Worm (Caenorhabditis elegans) whole organism, late embryonic: Measurements from ENCODE around the gene F01D5.1.
A peak's percentile ranks its signal among the peaks of the same experiment; 100 is the strongest.

Experiments
- F13H6.1 ChIP-seq: sonication (generic microtip); optimal IDR thresholded peaks from 2 replicates; lab custom pipeline; 2016; ENCODE audit warnings: missing genetic modification characterization, missing compliant biosample characterization
- K02D7.2 ChIP-seq: sonication (generic microtip); optimal IDR thresholded peaks from 2 replicates; lab custom pipeline; 2017; ENCODE audit warnings: mild to moderate bottlenecking, missing genetic modification characterization, missing compliant biosample characterization
- K09A11.1 ChIP-seq: sonication (generic microtip); optimal IDR thresholded peaks from 2 replicates; lab custom pipeline; 2017; ENCODE audit warnings: antibody characterized with exemption, mild to moderate bottlenecking, missing genetic modification characterization, missing compliant biosample characterization; ENCODE audit not compliant: insufficient read depth
- T23F11.4 ChIP-seq: fragments of 200-800 bp; sonication (Bioruptor generic); optimal IDR thresholded peaks from 2 replicates; lab custom pipeline; 2018; ENCODE audit warnings: mild to moderate bottlenecking, missing genetic modification characterization, missing compliant biosample characterization
- Y22D7AL.16 ChIP-seq: sonication (generic microtip); optimal IDR thresholded peaks from 2 replicates; lab custom pipeline; 2016; ENCODE audit warnings: missing genetic modification characterization, missing compliant biosample characterization
- ahr-1 ChIP-seq: sonication (generic microtip); optimal IDR thresholded peaks from 2 replicates; lab custom pipeline; 2016; ENCODE audit warnings: missing genetic modification characterization, missing compliant biosample characterization
- ceh-18 ChIP-seq: sonication (generic microtip); optimal IDR thresholded peaks from 2 replicates; lab custom pipeline; 2016; ENCODE audit warnings: missing genetic modification characterization, missing compliant biosample characterization
- ceh-2 ChIP-seq: sonication (generic microtip); optimal IDR thresholded peaks from 2 replicates; lab custom pipeline; 2016; ENCODE audit warnings: missing genotype, missing genetic modification characterization, missing compliant biosample characterization
- ceh-22 ChIP-seq: sonication (generic microtip); optimal IDR thresholded peaks from 2 replicates; lab custom pipeline; 2017; ENCODE audit warnings: missing biosample characterization, missing genetic modification characterization
- ceh-24 ChIP-seq: sonication (generic microtip); optimal IDR thresholded peaks from 2 replicates; lab custom pipeline; 2016; ENCODE audit warnings: mild to moderate bottlenecking, missing genetic modification characterization, missing compliant biosample characterization
- ceh-30 ChIP-seq: fragments of 150-350 bp; optimal IDR thresholded peaks from 2 replicates; lab custom pipeline; 2014; ENCODE audit warnings: missing biosample characterization, missing genetic modification characterization
- ceh-31 ChIP-seq: sonication (generic microtip); optimal IDR thresholded peaks from 2 replicates; lab custom pipeline; 2016; ENCODE audit warnings: missing genetic modification characterization, missing compliant biosample characterization
- ceh-34 ChIP-seq: sonication (generic microtip); optimal IDR thresholded peaks from 2 replicates; lab custom pipeline; 2016; ENCODE audit warnings: mild to moderate bottlenecking, missing genetic modification characterization, missing compliant biosample characterization
- ceh-6 ChIP-seq: fragments of 200-800 bp; sonication (Bioruptor generic); optimal IDR thresholded peaks from 2 replicates; lab custom pipeline; 2018; ENCODE audit warnings: mild to moderate bottlenecking, missing genetic modification characterization, missing compliant biosample characterization
- ceh-9 ChIP-seq: sonication (generic microtip); optimal IDR thresholded peaks from 2 replicates; lab custom pipeline; 2016; ENCODE audit warnings: mild to moderate bottlenecking, missing genetic modification characterization, inconsistent platforms, missing compliant biosample characterization
- dmd-4 ChIP-seq: sonication (generic microtip); optimal IDR thresholded peaks from 2 replicates; lab custom pipeline; 2016; ENCODE audit warnings: borderline replicate concordance, missing genetic modification characterization, missing compliant biosample characterization
- elt-2 ChIP-seq: sonication (generic microtip); optimal IDR thresholded peaks from 2 replicates; lab custom pipeline; 2016; ENCODE audit warnings: missing genetic modification reagents, missing genetic modification characterization, missing compliant biosample characterization
- elt-4 ChIP-seq: sonication (generic microtip); optimal IDR thresholded peaks from 2 replicates; lab custom pipeline; 2016; ENCODE audit warnings: missing genetic modification characterization, missing compliant biosample characterization
- eyg-1 ChIP-seq: sonication (generic microtip); optimal IDR thresholded peaks from 2 replicates; lab custom pipeline; 2016; ENCODE audit warnings: missing genotype, missing genetic modification characterization, missing compliant biosample characterization
- fax-1 ChIP-seq: sonication (generic microtip); optimal IDR thresholded peaks from 2 replicates; lab custom pipeline; 2016; ENCODE audit warnings: missing genotype, missing genetic modification characterization, missing compliant biosample characterization
- fkh-10 ChIP-seq: fragments of 150-350 bp; optimal IDR thresholded peaks from 2 replicates; lab custom pipeline; 2014; ENCODE audit warnings: missing biosample characterization, missing genetic modification reagents, missing genetic modification characterization
- fkh-6 ChIP-seq: sonication (generic microtip); optimal IDR thresholded peaks from 2 replicates; lab custom pipeline; 2016; ENCODE audit warnings: missing genetic modification characterization, missing compliant biosample characterization
- gmeb-2 ChIP-seq: sonication (generic microtip); optimal IDR thresholded peaks from 2 replicates; lab custom pipeline; 2016; ENCODE audit warnings: missing genetic modification characterization, inconsistent platforms, missing compliant biosample characterization
- hlh-13 ChIP-seq: fragments of 200-800 bp; sonication (Bioruptor generic); optimal IDR thresholded peaks from 2 replicates; lab custom pipeline; 2018; ENCODE audit warnings: mild to moderate bottlenecking, missing genetic modification characterization, missing compliant biosample characterization
- hlh-15 ChIP-seq: sonication (generic microtip); optimal IDR thresholded peaks from 2 replicates; lab custom pipeline; 2016; ENCODE audit warnings: missing genetic modification characterization, missing compliant biosample characterization
- hlh-6 ChIP-seq: sonication (generic microtip); optimal IDR thresholded peaks from 2 replicates; lab custom pipeline; 2016; ENCODE audit warnings: missing genotype, missing genetic modification characterization, missing compliant biosample characterization
- lim-6 ChIP-seq: sonication (generic microtip); optimal IDR thresholded peaks from 2 replicates; lab custom pipeline; 2016; ENCODE audit warnings: missing genetic modification characterization, missing compliant biosample characterization
- lin-11 ChIP-seq: fragments of 200-800 bp; sonication (Bioruptor generic); optimal IDR thresholded peaks from 2 replicates; lab custom pipeline; 2018; ENCODE audit warnings: mild to moderate bottlenecking, missing genetic modification characterization, missing compliant biosample characterization
- madf-2 ChIP-seq: sonication (generic microtip); optimal IDR thresholded peaks from 2 replicates; lab custom pipeline; 2017; ENCODE audit warnings: missing genetic modification characterization, missing compliant biosample characterization
- mec-3 ChIP-seq: sonication (generic microtip); optimal IDR thresholded peaks from 2 replicates; lab custom pipeline; 2016; ENCODE audit warnings: borderline replicate concordance, missing genetic modification characterization, missing compliant biosample characterization
- nfya-1 ChIP-seq: sonication (generic microtip); optimal IDR thresholded peaks from 2 replicates; lab custom pipeline; 2017; ENCODE audit warnings: missing genetic modification characterization, mild to moderate bottlenecking, missing compliant biosample characterization, antibody characterized with exemption, moderate library complexity
- nhr-232 ChIP-seq: sonication (generic microtip); optimal IDR thresholded peaks from 2 replicates; lab custom pipeline; 2016; ENCODE audit warnings: missing genetic modification characterization, missing compliant biosample characterization
- odd-2 ChIP-seq: sonication (generic microtip); optimal IDR thresholded peaks from 2 replicates; lab custom pipeline; 2017; ENCODE audit warnings: antibody characterized with exemption, mild to moderate bottlenecking, missing genetic modification characterization, missing compliant biosample characterization
- pag-3 ChIP-seq: sonication (generic microtip); optimal IDR thresholded peaks from 2 replicates; lab custom pipeline; 2016; ENCODE audit warnings: missing compliant biosample characterization, missing genetic modification characterization, borderline replicate concordance
- pat-9 ChIP-seq: fragments of 200-800 bp; sonication (Bioruptor generic); optimal IDR thresholded peaks from 2 replicates; lab custom pipeline; 2018; ENCODE audit warnings: mild to moderate bottlenecking, missing genetic modification characterization, moderate library complexity, missing compliant biosample characterization
- pax-1 ChIP-seq: fragments of 150-350 bp; optimal IDR thresholded peaks from 2 replicates; lab custom pipeline; 2014; ENCODE audit warnings: missing biosample characterization, missing genetic modification characterization
- pha-4 ChIP-seq: fragments of 150-350 bp; optimal IDR thresholded peaks from 2 replicates; lab custom pipeline; 2018; ENCODE audit warnings: missing biosample characterization, missing genetic modification reagents, missing genetic modification characterization
- pqm-1 ChIP-seq: sonication (generic microtip); optimal IDR thresholded peaks from 2 replicates; lab custom pipeline; 2016; ENCODE audit warnings: missing genetic modification characterization, missing compliant biosample characterization
- pros-1 ChIP-seq: fragments of 150-350 bp; optimal IDR thresholded peaks from 2 replicates; lab custom pipeline; 2014; ENCODE audit warnings: missing biosample characterization, missing genetic modification reagents, missing genetic modification characterization
- rnt-1 ChIP-seq: sonication (generic microtip); optimal IDR thresholded peaks from 2 replicates; lab custom pipeline; 2016; ENCODE audit warnings: missing genetic modification characterization, missing compliant biosample characterization
- sdc-2 ChIP-seq: sonication (generic microtip); optimal IDR thresholded peaks from 2 replicates; lab custom pipeline; 2016; ENCODE audit warnings: missing genotype, missing genetic modification characterization, missing compliant biosample characterization
- sox-2 ChIP-seq: fragments of 200-800 bp; sonication (Bioruptor generic); IDR thresholded peaks from 2 replicates; pipeline ENCODE4 v1.3.6; 2022; ENCODE audit warnings: missing genetic modification reagents, missing genetic modification characterization, missing compliant biosample characterization
- sox-4 ChIP-seq: sonication (generic microtip); optimal IDR thresholded peaks from 2 replicates; lab custom pipeline; 2017; ENCODE audit warnings: mild to moderate bottlenecking, missing genetic modification characterization, inconsistent platforms, missing compliant biosample characterization
- syd-9 ChIP-seq: sonication (generic microtip); optimal IDR thresholded peaks from 2 replicates; lab custom pipeline; 2016; ENCODE audit warnings: mild to moderate bottlenecking, missing genetic modification characterization, moderate library complexity, missing compliant biosample characterization
- tbx-2 ChIP-seq: sonication (generic microtip); optimal IDR thresholded peaks from 2 replicates; lab custom pipeline; 2016; ENCODE audit warnings: missing genetic modification characterization, missing compliant biosample characterization
- tbx-7 ChIP-seq: sonication (generic microtip); optimal IDR thresholded peaks from 2 replicates; lab custom pipeline; 2016; ENCODE audit warnings: missing genotype, missing genetic modification characterization, missing compliant biosample characterization
- ttx-3 ChIP-seq: sonication (generic microtip); optimal IDR thresholded peaks from 2 replicates; lab custom pipeline; 2016; ENCODE audit warnings: missing genetic modification reagents, missing genetic modification characterization, missing compliant biosample characterization
- unc-55 ChIP-seq: sonication (generic microtip); optimal IDR thresholded peaks from 2 replicates; lab custom pipeline; 2017; ENCODE audit warnings: missing biosample characterization, missing genetic modification reagents, missing genetic modification characterization
- unc-86 ChIP-seq: sonication (generic microtip); optimal IDR thresholded peaks from 2 replicates; lab custom pipeline; 2016; ENCODE audit warnings: missing genetic modification characterization, missing compliant biosample characterization
- zip-5 ChIP-seq: sonication (generic microtip); optimal IDR thresholded peaks from 2 replicates; lab custom pipeline; 2016; ENCODE audit warnings: missing genetic modification characterization, missing compliant biosample characterization
- ztf-16 ChIP-seq: sonication (generic microtip); optimal IDR thresholded peaks from 2 replicates; lab custom pipeline; 2017; ENCODE audit warnings: missing genetic modification characterization, missing compliant biosample characterization

Gene F01D5.1

ce11 chrII:13976161-13976560 is 21.2 kb downstream of the F01D5.1 start, which contains the start of gene Y39G8B.2 (continued):
- TF ChIP-seq odd-2 (tag; lab: Kevin White, UChicago) (no peak), F13H6.1 (tag; lab: Kevin White, UChicago) (no peak), sox-2 (GFP tag; lab: Robert Waterston, UW) (no peak), tbx-2 (tag; lab: Kevin White, UChicago) (peak; percentile 69), unc-55 (no peak), ceh-18 (tag; lab: Kevin White, UChicago) (peak; percentile 65), ceh-34 (tag; lab: Kevin White, UChicago) (peak; percentile 76), mec-3 (tag; lab: Kevin White, UChicago) (no peak), T23F11.4 (no peak), pat-9 (tag; lab: Kevin White, UChicago) (peak; percentile 8), fkh-6 (tag; lab: Kevin White, UChicago) (no peak), ttx-3 (tag; lab: Kevin White, UChicago) (no peak), pros-1 (tag; lab: Kevin White, UChicago) (peak; percentile 36), gmeb-2 (tag; lab: Kevin White, UChicago) (peak; percentile 20), dmd-4 (tag; lab: Kevin White, UChicago) (no peak), madf-2 (tag; lab: Kevin White, UChicago) (peak; percentile 41), elt-4 (no peak), tbx-7 (tag; lab: Kevin White, UChicago) (no peak), ztf-16 (tag; lab: Kevin White, UChicago) (peak; percentile 56), zip-5 (tag; lab: Kevin White, UChicago) (no peak), ahr-1 (no peak), pax-1 (no peak), unc-86 (tag; lab: Kevin White, UChicago) (peak; percentile 2), sox-4 (tag; lab: Kevin White, UChicago) (peak; percentile 30), elt-2 (peak; percentile 59), fkh-10 (GFP tag; lab: Kevin White, UChicago) (no peak), K09A11.1 (tag; lab: Kevin White, UChicago) (peak; percentile 33), ceh-9 (no peak), ceh-24 (tag; lab: Kevin White, UChicago) (no peak), nhr-232 (tag; lab: Kevin White, UChicago) (no peak), hlh-13 (GFP tag; lab: Kevin White, UChicago) (no peak), nfya-1 (tag; lab: Kevin White, UChicago) (peak; percentile 81), pqm-1 (tag; lab: Kevin White, UChicago) (no peak), hlh-6 (no peak), ceh-31 (tag; lab: Kevin White, UChicago) (peak; percentile 72), pha-4 (tag; lab: Kevin White, UChicago) (no peak), lim-6 (tag; lab: Kevin White, UChicago) (no peak), ceh-6 (GFP tag; lab: Kevin White, UChicago) (peak; percentile 34), hlh-15 (tag; lab: Kevin White, UChicago) (no peak), fax-1 (tag; lab: Kevin White, UChicago) (no peak), syd-9 (tag; lab: Kevin White, UChicago) (peak; percentile 52), K02D7.2 (tag; lab: Kevin White, UChicago) (no peak), eyg-1 (tag; lab: Kevin White, UChicago) (peak; percentile 2), lin-11 (peak; percentile 9), Y22D7AL.16 (tag; lab: Kevin White, UChicago) (no peak), pag-3 (tag; lab: Kevin White, UChicago) (peak; percentile 12), ceh-30 (tag; lab: Kevin White, UChicago) (peak; percentile 1), sdc-2 (tag; lab: Kevin White, UChicago) (peak; percentile 9), rnt-1 (tag; lab: Kevin White, UChicago) (peak; percentile 36), ceh-2 (tag; lab: Kevin White, UChicago) (no peak), ceh-22 (no peak)
